Fruit fly (Drosophila melanogaster) whole organism, prepupa: ENCODE measurements around the gene mthl7.

ENCODE experiments used
- CG10669 ChIP-seq: fragments of 200-800 bp; sonication (Bioruptor generic); optimal IDR thresholded peaks from 3 replicates; lab custom pipeline; 2018; ENCODE audit warnings: missing biosample characterization, mild to moderate bottlenecking, missing genetic modification characterization, moderate library complexity
- CG11762 ChIP-seq: fragments of 200-800 bp; sonication (Bioruptor generic); optimal IDR thresholded peaks from 3 replicates; lab custom pipeline; 2016; ENCODE audit warnings: missing biosample characterization, missing genetic modification characterization; ENCODE audit not compliant: insufficient read depth
- CG15336 ChIP-seq: fragments of 200-800 bp; sonication (Bioruptor generic); IDR thresholded peaks from 2 replicates; pipeline ENCODE4 v1.3.6; 2022; ENCODE audit warnings: missing biosample characterization, missing genetic modification characterization
- CG1621 ChIP-seq: fragments of 200-800 bp; sonication (Bioruptor generic); optimal IDR thresholded peaks from 3 replicates; lab custom pipeline; 2018; ENCODE audit warnings: missing biosample characterization, mild to moderate bottlenecking, missing genetic modification characterization
- CG31627 ChIP-seq: fragments of 200-800 bp; sonication (Bioruptor generic); optimal IDR thresholded peaks from 3 replicates; lab custom pipeline; 2016; ENCODE audit warnings: missing biosample characterization, missing genetic modification characterization
- CG32006 ChIP-seq: fragments of 200-800 bp; sonication (Bioruptor generic); optimal IDR thresholded peaks from 3 replicates; lab custom pipeline; 2017; ENCODE audit warnings: missing biosample characterization, mild to moderate bottlenecking, missing genetic modification characterization
- CG3919 ChIP-seq: fragments of 200-800 bp; sonication (Bioruptor generic); optimal IDR thresholded peaks from 3 replicates; lab custom pipeline; 2016; ENCODE audit warnings: missing biosample characterization, missing genetic modification characterization
- CG4318 ChIP-seq: fragments of 200-800 bp; sonication (Bioruptor generic); optimal IDR thresholded peaks from 3 replicates; lab custom pipeline; 2017; ENCODE audit warnings: missing biosample characterization, mild to moderate bottlenecking, missing genetic modification characterization
- CG6163 ChIP-seq: fragments of 200-800 bp; sonication (Bioruptor generic); IDR thresholded peaks from 3 replicates; pipeline ENCODE4 v1.3.6; 2022; ENCODE audit warnings: missing biosample characterization, missing genetic modification characterization
- CG6276 ChIP-seq: fragments of 200-800 bp; sonication (Bioruptor generic); optimal IDR thresholded peaks from 2 replicates; lab custom pipeline; 2017; ENCODE audit warnings: missing biosample characterization, mild to moderate bottlenecking, missing genetic modification characterization
- CG6808 ChIP-seq: fragments of 200-800 bp; sonication (Bioruptor generic); optimal IDR thresholded peaks from 3 replicates; lab custom pipeline; 2017; ENCODE audit warnings: missing biosample characterization, missing genetic modification characterization, mild to moderate bottlenecking, moderate library complexity, missing genetic modification reagents
- CG6854 ChIP-seq: fragments of 200-800 bp; sonication (Bioruptor generic); optimal IDR thresholded peaks from 2 replicates; lab custom pipeline; 2017; ENCODE audit warnings: missing biosample characterization, mild to moderate bottlenecking, missing genetic modification characterization
- CG8319 ChIP-seq: fragments of 200-800 bp; sonication (Bioruptor generic); optimal IDR thresholded peaks from 3 replicates; lab custom pipeline; 2016; ENCODE audit warnings: missing biosample characterization, missing genetic modification characterization
- CG8632 ChIP-seq: fragments of 200-800 bp; sonication (Bioruptor generic); optimal IDR thresholded peaks from 3 replicates; lab custom pipeline; 2016; ENCODE audit warnings: missing biosample characterization, missing genetic modification characterization
- CG9139 ChIP-seq: fragments of 200-800 bp; sonication (Bioruptor generic); optimal IDR thresholded peaks from 3 replicates; lab custom pipeline; 2017; ENCODE audit warnings: missing biosample characterization, mild to moderate bottlenecking, missing genetic modification characterization
- Eip75B ChIP-seq: fragments of 200-800 bp; sonication (Bioruptor generic); optimal IDR thresholded peaks from 3 replicates; lab custom pipeline; 2016; ENCODE audit warnings: missing biosample characterization, missing genetic modification characterization
- Eip78C ChIP-seq: fragments of 200-800 bp; sonication (Bioruptor generic); peaks from one replicate; lab custom pipeline; 2016; ENCODE audit warnings: missing biosample characterization, missing genetic modification characterization
- Gug ChIP-seq: fragments of 200-800 bp; sonication (Bioruptor generic); IDR thresholded peaks from 2 replicates; pipeline ENCODE4 v1.3.6; 2022; ENCODE audit warnings: missing biosample characterization, missing genetic modification characterization
- Hr39 ChIP-seq: fragments of 200-800 bp; sonication (Bioruptor generic); optimal IDR thresholded peaks from 2 replicates; lab custom pipeline; 2016; ENCODE audit warnings: missing biosample characterization, missing genetic modification characterization
- Hr4 ChIP-seq: fragments of 200-800 bp; sonication (Bioruptor generic); optimal IDR thresholded peaks from 3 replicates; lab custom pipeline; 2016; ENCODE audit warnings: missing biosample characterization, missing genetic modification characterization
- Lpt ChIP-seq: fragments of 200-800 bp; sonication (Bioruptor generic); optimal IDR thresholded peaks from 3 replicates; lab custom pipeline; 2016; ENCODE audit warnings: missing biosample characterization, missing genetic modification characterization
- Smox ChIP-seq: fragments of 200-800 bp; sonication (Bioruptor generic); optimal IDR thresholded peaks from 3 replicates; lab custom pipeline; 2016; ENCODE audit warnings: missing biosample characterization, missing genetic modification characterization
- Sox15 ChIP-seq: fragments of 200-800 bp; sonication (Bioruptor generic); optimal IDR thresholded peaks from 3 replicates; lab custom pipeline; 2016; ENCODE audit warnings: missing biosample characterization, missing genetic modification characterization
- achi ChIP-seq: fragments of 200-800 bp; sonication (Bioruptor generic); optimal IDR thresholded peaks from 3 replicates; lab custom pipeline; 2016; ENCODE audit warnings: missing biosample characterization, missing genetic modification characterization
- acj6 ChIP-seq: fragments of 200-800 bp; sonication (Bioruptor generic); optimal IDR thresholded peaks from 3 replicates; lab custom pipeline; 2016; ENCODE audit warnings: missing biosample characterization, missing genetic modification characterization
- dsx ChIP-seq: fragments of 200-800 bp; optimal IDR thresholded peaks from 3 replicates; lab custom pipeline; 2019; ENCODE audit warnings: missing biosample characterization, mild to moderate bottlenecking, missing genetic modification characterization, moderate library complexity; ENCODE audit not compliant: poor library complexity, severe bottlenecking
- eg ChIP-seq: fragments of 200-800 bp; sonication (Bioruptor generic); IDR thresholded peaks from 3 replicates; pipeline ENCODE4 v1.3.6; 2022; ENCODE audit warnings: missing biosample characterization, missing genetic modification characterization
- esn ChIP-seq: fragments of 200-800 bp; sonication (Bioruptor generic); optimal IDR thresholded peaks from 2 replicates; lab custom pipeline; 2016; ENCODE audit warnings: missing biosample characterization, mild to moderate bottlenecking, missing genetic modification characterization, moderate library complexity
- fd85E ChIP-seq: fragments of 200-800 bp; sonication (Bioruptor generic); optimal IDR thresholded peaks from 3 replicates; lab custom pipeline; 2016; ENCODE audit warnings: missing biosample characterization, missing genetic modification characterization
- lz ChIP-seq: fragments of 200-800 bp; sonication (Bioruptor generic); optimal IDR thresholded peaks from 3 replicates; lab custom pipeline; 2016; ENCODE audit warnings: missing biosample characterization, missing genetic modification characterization
- net ChIP-seq: fragments of 200-800 bp; sonication (Bioruptor generic); optimal IDR thresholded peaks from 3 replicates; lab custom pipeline; 2016; ENCODE audit warnings: missing biosample characterization, missing genetic modification characterization
- pdm3 ChIP-seq: fragments of 200-800 bp; sonication (Bioruptor generic); optimal IDR thresholded peaks from 3 replicates; lab custom pipeline; 2016; ENCODE audit warnings: missing biosample characterization, missing genetic modification characterization
- salr ChIP-seq, 2 experiments: fragments of 200-800 bp; sonication (Bioruptor generic); optimal IDR thresholded peaks; 3 replicates each; lab custom pipeline; 2016 to 2018; ENCODE audit warnings: missing biosample characterization in 2 of 2, missing genetic modification characterization in 2 of 2, mild to moderate bottlenecking in 1 of 2
- spab ChIP-seq: fragments of 200-800 bp; sonication (Bioruptor generic); optimal IDR thresholded peaks from 2 replicates; lab custom pipeline; 2017; ENCODE audit warnings: missing biosample characterization, mild to moderate bottlenecking, missing genetic modification characterization, missing genetic modification reagents
- ss ChIP-seq, 2 experiments: fragments of 200-800 bp; sonication (Bioruptor generic); optimal IDR thresholded peaks; 2 replicates in 1 of 2; 3 replicates in 1 of 2; lab custom pipeline; 2017 to 2018; ENCODE audit warnings: mild to moderate bottlenecking in 2 of 2, missing biosample characterization in 2 of 2, missing genetic modification characterization in 2 of 2, moderate library complexity in 1 of 2
- vri ChIP-seq: fragments of 200-800 bp; sonication (Bioruptor generic); optimal IDR thresholded peaks from 3 replicates; lab custom pipeline; 2016; ENCODE audit warnings: missing biosample characterization, mild to moderate bottlenecking, missing genetic modification characterization

mthl7 gene

dm6 chr3L:8153206-8153996 lies 26.9 kb downstream of the mthl7 start (continued):
- peak; percentile 88 for TF ChIP-seq pdm3 (GFP tag; lab: Kevin White, UChicago)
- peak; percentile 81 for TF ChIP-seq acj6 (GFP tag; lab: Kevin White, UChicago)
- no peak for TF ChIP-seq fd85E (GFP tag; lab: Kevin White, UChicago)
- peak; percentile 63 for TF ChIP-seq CG8632 (GFP tag; lab: Kevin White, UChicago)
- TF ChIP-seq Eip75B (GFP tag; lab: Kevin White, UChicago), result peak; percentile 64
- peak; percentile 76 for TF ChIP-seq CG11762 (GFP tag; lab: Kevin White, UChicago)
- TF ChIP-seq CG8319 (GFP tag; lab: Kevin White, UChicago), result peak; percentile 47
- peak; percentile 95 for TF ChIP-seq CG6276 (GFP tag; lab: Kevin White, UChicago)
- peak; percentile 29 for TF ChIP-seq Smox (GFP tag; lab: Kevin White, UChicago)
- peak; percentile 51 for TF ChIP-seq lz (GFP tag; lab: Kevin White, UChicago)
- peak; percentile 95 for TF ChIP-seq CG32006 (GFP tag; lab: Kevin White, UChicago)
- TF ChIP-seq Lpt (GFP tag; lab: Kevin White, UChicago), result peak; percentile 91
- peak; percentile 90 for TF ChIP-seq net (GFP tag; lab: Kevin White, UChicago)
- TF ChIP-seq CG6808, result peak; percentile 47
- peak; percentile 48 for TF ChIP-seq Hr39 (GFP tag; lab: Kevin White, UChicago)
- TF ChIP-seq spab (GFP tag; lab: Kevin White, UChicago), result peak; percentile 53
- TF ChIP-seq CG9139, result no peak
- peak; percentile 13 to 90 for TF ChIP-seq salr (GFP tag; optimal IDR thresholded peaks at IDR 0.05; lab: Kevin White, UChicago)
- peak; percentile 88 for TF ChIP-seq CG4318 (GFP tag; lab: Kevin White, UChicago)
- peak; percentile 54 for TF ChIP-seq CG10669 (GFP tag; lab: Kevin White, UChicago)
- TF ChIP-seq Hr4 (GFP tag; lab: Kevin White, UChicago), result peak; percentile 96
- no peak for TF ChIP-seq CG6854 (GFP tag; lab: Kevin White, UChicago)
- peak; percentile 46 for TF ChIP-seq CG31627 (GFP tag; lab: Kevin White, UChicago)
- TF ChIP-seq Sox15 (GFP tag; lab: Kevin White, UChicago), result peak; percentile 56
- TF ChIP-seq vri (GFP tag; lab: Kevin White, UChicago), result peak; percentile 17
- peak; percentile 89 for TF ChIP-seq Gug (GFP tag; lab: Robert Waterston, UW)

dm6 chr3L:8151727-8152199 lies 28.6 kb downstream of the mthl7 start, which contains the start of gene CG13676:
TSS of gene CG13676 (minus strand) at chr3L:8151813.
- TF ChIP-seq CG32006 (GFP tag; lab: Kevin White, UChicago), result no peak
- TF ChIP-seq CG6163 (GFP tag; lab: Robert Waterston, UW), result peak; percentile 58; the same call in 1 of the 3 replicates
- peak; percentile 96 for TF ChIP-seq CG1621 (tag; lab: Kevin White, UChicago)
- TF ChIP-seq CG6808, result peak; percentile 6
- TF ChIP-seq Eip78C (GFP tag; lab: Kevin White, UChicago), result peak; percentile 50
- TF ChIP-seq CG3919, result peak; percentile 28
- peak; percentile 31; the same call in 1 of the 2 replicates for TF ChIP-seq CG15336 (GFP tag; lab: Robert Waterston, UW)
- peak in 1 of 2 experiments; percentile 46 for TF ChIP-seq ss (GFP tag; optimal IDR thresholded peaks at IDR 0.05; lab: Kevin White, UChicago)
- TF ChIP-seq esn (GFP tag; lab: Kevin White, UChicago), result no peak
- peak; percentile 2 for TF ChIP-seq achi (GFP tag; lab: Kevin White, UChicago)
- TF ChIP-seq CG6854 (GFP tag; lab: Kevin White, UChicago), result peak; percentile 73
- TF ChIP-seq dsx (GFP tag; lab: Kevin White, UChicago), result no peak
- 0 out of 3 replicates have a peak, but pooled peaks have one; percentile 9 for TF ChIP-seq eg (GFP tag; lab: Robert Waterston, UW)
- TF ChIP-seq, all 60 proteins: peak for 10
